Fruit fly (Drosophila melanogaster): ENCODE measurements around the gene Argp.

The Argp gene

dm6 chr3R:13711735-13712134 lies 2.0 kb upstream of the Argp start, which contains the start of the genes primo-1 and primo-2:
TSS of gene primo-1 (minus strand) at chr3R:13711835.
TSS of gene primo-2 (minus strand) at chr3R:13711835.
- TF ChIP-seq Dfd (GFP tag; optimal IDR thresholded peaks at IDR 0.05): no peak
- TF ChIP-seq br (GFP tag; optimal IDR thresholded peaks at IDR 0.05): no peak
- TF ChIP-seq Hr78 (GFP tag; optimal IDR thresholded peaks at IDR 0.05): no peak
- TF ChIP-seq N (GFP tag; optimal IDR thresholded peaks at IDR 0.05): no peak
- no peak for TF ChIP-seq Myc (optimal IDR thresholded peaks at IDR 0.05)
- TF ChIP-seq Hnf4 (GFP tag; optimal IDR thresholded peaks at IDR 0.05): no peak
- TF ChIP-seq pan (optimal IDR thresholded peaks at IDR 0.05): no peak

DNA sequence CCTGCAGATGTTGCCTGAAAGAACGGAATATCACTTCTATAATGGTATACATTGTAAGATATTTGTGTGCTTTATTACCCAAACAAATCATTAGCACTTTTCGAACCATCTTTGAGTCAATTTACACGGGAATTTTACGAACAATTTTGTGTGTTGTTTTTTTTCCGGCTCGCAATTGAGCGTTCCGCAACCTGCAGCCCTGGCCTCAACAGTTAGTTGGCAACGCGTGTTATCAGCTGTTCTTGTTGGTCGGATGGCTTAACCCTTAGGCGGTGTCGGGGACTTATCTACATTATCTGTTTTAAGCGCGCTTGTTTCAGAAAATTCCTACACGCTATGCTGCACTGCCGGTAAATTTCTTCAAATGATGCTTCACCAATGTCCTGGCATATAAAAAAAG lies 906 bp upstream of the Argp start:
- no peak for TF ChIP-seq ey (GFP tag; optimal IDR thresholded peaks at IDR 0.05)
- peak; percentile 65 for TF ChIP-seq woc (GFP tag; optimal IDR thresholded peaks at IDR 0.05)
- no peak for TF ChIP-seq dl (GFP tag; optimal IDR thresholded peaks at IDR 0.05; ENCODE audit: insufficient read depth in 1 of 2, partially characterized antibody in 2 of 2)
- no peak for TF ChIP-seq Vsx2 (GFP tag; optimal IDR thresholded peaks at IDR 0.05; ENCODE audit: partially characterized antibody)
- TF ChIP-seq HLH106 (tag; optimal IDR thresholded peaks at IDR 0.05): peak; percentile 24
- no peak for TF ChIP-seq GATAd (GFP tag; optimal IDR thresholded peaks at IDR 0.05)
- no peak for TF ChIP-seq foxo (GFP tag; optimal IDR thresholded peaks at IDR 0.05)
- TF ChIP-seq Rel (GFP tag; optimal IDR thresholded peaks at IDR 0.05): no peak
- peak; percentile 51 for TF ChIP-seq Rel (tag; optimal IDR thresholded peaks at IDR 0.05)
- TF ChIP-seq brk (GFP tag; optimal IDR thresholded peaks at IDR 0.05): no peak
- no peak for TF ChIP-seq N (GFP tag; optimal IDR thresholded peaks at IDR 0.05)

DNA sequence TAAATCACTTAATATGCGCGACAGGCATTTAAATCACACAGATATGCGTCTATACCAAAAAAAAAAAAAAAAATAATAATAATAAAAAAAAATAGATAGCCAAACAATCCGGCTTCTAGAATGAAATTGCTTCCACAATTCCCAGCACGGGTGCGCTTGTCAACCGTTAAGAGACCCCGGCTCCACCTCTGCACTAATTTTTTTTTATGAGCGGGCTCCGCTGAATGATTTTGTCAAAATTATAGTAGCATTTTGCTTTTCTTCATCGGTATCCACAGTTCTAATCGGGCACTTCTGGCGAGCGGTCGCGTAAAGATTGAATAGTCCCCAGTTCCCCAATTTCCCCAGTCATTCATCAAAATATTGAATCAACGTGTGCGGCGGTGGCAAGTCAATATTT lies 3.3 kb downstream of the Argp start, which contains the start of gene Adgf-C:
Gene Adgf-C (plus strand): TSS at position 301 of the 400 bp plus-strand sequence.
- TF ChIP-seq Vsx2 (GFP tag; optimal IDR thresholded peaks at IDR 0.05; ENCODE audit: partially characterized antibody) (no peak), lola (GFP tag; optimal IDR thresholded peaks at IDR 0.05) (no peak), sage (GFP tag; optimal IDR thresholded peaks at IDR 0.05) (no peak), Hnf4 (GFP tag; optimal IDR thresholded peaks at IDR 0.05) (no peak), Dif (GFP tag; optimal IDR thresholded peaks at IDR 0.05; ENCODE audit: partially characterized antibody) (no peak), N (GFP tag; optimal IDR thresholded peaks at IDR 0.05) (no peak), pan (optimal IDR thresholded peaks at IDR 0.05) (no peak), psq (GFP tag; optimal IDR thresholded peaks at IDR 0.05) (no peak), CG32264 (GFP tag; optimal IDR thresholded peaks at IDR 0.05) (no peak), fru (GFP tag; optimal IDR thresholded peaks at IDR 0.05) (no peak), sv (GFP tag; optimal IDR thresholded peaks at IDR 0.05) (no peak), foxo (GFP tag; optimal IDR thresholded peaks at IDR 0.05) (no peak), Sp1 (GFP tag; optimal IDR thresholded peaks at IDR 0.05) (no peak), dmrt93B (GFP tag; optimal IDR thresholded peaks at IDR 0.05) (no peak), h (GFP tag; optimal IDR thresholded peaks at IDR 0.05) (no peak), CrebA (GFP tag; optimal IDR thresholded peaks at IDR 0.05; ENCODE audit: borderline replicate concordance) (no peak), br (GFP tag; optimal IDR thresholded peaks at IDR 0.05) (no peak), ey (GFP tag; optimal IDR thresholded peaks at IDR 0.05) (no peak)

- TF ChIP-seq Rel (GFP tag; optimal IDR thresholded peaks at IDR 0.05) (no peak), Rel (tag; optimal IDR thresholded peaks at IDR 0.05) (peak; percentile 55), psq (GFP tag; optimal IDR thresholded peaks at IDR 0.05) (no peak)
These were observed 4.3 kb downstream of the Argp start, which contains the start of gene Adgf-D for dm6 chr3R:13705292-13705885. TSS of gene Adgf-D (minus strand) at chr3R:13705402.

- TF ChIP-seq Hr78 (GFP tag; optimal IDR thresholded peaks at IDR 0.05) (no peak), CG9705 (GFP tag; optimal IDR thresholded peaks at IDR 0.05) (no peak), tai (GFP tag; optimal IDR thresholded peaks at IDR 0.05) (no peak), Sp1 (GFP tag; optimal IDR thresholded peaks at IDR 0.05) (no peak), Abd-B (GFP tag; optimal IDR thresholded peaks at IDR 0.05) (no peak), Vsx2 (GFP tag; optimal IDR thresholded peaks at IDR 0.05; ENCODE audit: partially characterized antibody) (no peak), foxo (GFP tag; optimal IDR thresholded peaks at IDR 0.05) (no peak), lola (GFP tag; optimal IDR thresholded peaks at IDR 0.05) (no peak), Hnf4 (GFP tag; optimal IDR thresholded peaks at IDR 0.05) (no peak), dsf (GFP tag; optimal IDR thresholded peaks at IDR 0.05; ENCODE audit: borderline replicate concordance) (no peak), brk (GFP tag; optimal IDR thresholded peaks at IDR 0.05) (no peak), br (GFP tag; optimal IDR thresholded peaks at IDR 0.05) (no peak), dl (GFP tag; optimal IDR thresholded peaks at IDR 0.05; ENCODE audit: insufficient read depth in 1 of 2, partially characterized antibody in 2 of 2) (no peak)
These were observed 9.0 kb downstream of the Argp start, which contains the start of gene f-cup for dm6 chr3R:13700738-13701137. TSS of gene f-cup (minus strand) at chr3R:13700838.

Measured in whole organism, wandering third instar larva.